Worm (Caenorhabditis elegans) whole organism, L2 larva: ENCODE measurements around the gene C11G10.1.

Source experiments
- ceh-82 ChIP-seq: fragments of 150-350 bp; optimal IDR thresholded peaks from 2 replicates; lab custom pipeline; 2014; ENCODE audit warnings: missing biosample characterization, missing genetic modification characterization
- ztf-11 ChIP-seq: sonication (generic microtip); optimal IDR thresholded peaks from 2 replicates; lab custom pipeline; 2017; ENCODE audit warnings: missing biosample characterization, missing genetic modification characterization

DNA sequence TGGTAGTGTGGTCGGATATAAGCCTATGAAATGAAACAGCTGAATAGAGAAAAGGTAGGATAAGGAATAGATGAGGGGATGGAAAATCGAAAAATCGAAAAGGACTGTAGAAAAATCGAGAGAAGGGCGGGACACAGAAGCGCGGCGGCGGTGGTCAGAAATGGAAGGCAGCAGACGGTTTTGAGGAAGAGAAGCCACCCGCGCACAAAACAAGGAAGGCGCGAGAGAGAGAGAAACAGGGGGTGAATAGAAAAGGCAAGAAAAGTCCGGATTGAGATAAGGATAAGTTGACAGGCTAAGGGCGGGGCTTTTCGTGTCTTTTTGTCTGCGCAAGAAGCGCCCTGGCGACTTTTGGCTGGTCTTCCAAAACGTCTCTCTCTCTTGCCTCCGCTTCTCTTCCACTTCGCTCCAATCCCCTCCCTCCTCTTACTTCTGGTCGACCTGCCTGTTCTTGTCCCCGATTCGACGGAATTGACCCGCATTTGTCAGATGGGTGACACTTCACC, 50.7 kb downstream of the C11G10.1 start, which contains the start of gene mlt-9:
- TF ChIP-seq ceh-82 (tag; lab: Kevin White, UChicago) (no peak), ztf-11 (tag; lab: Kevin White, UChicago) (no peak)
